Worm (Caenorhabditis elegans) whole organism, L4 larva: ENCODE results near the gene swt-1.

Experiments
- F26F4.8 ChIP-seq: fragments of 200-800 bp; sonication (Bioruptor generic); conservative IDR thresholded peaks from 2 replicates; pipeline ENCODE4 v1.3.6; 2022; ENCODE audit warnings: missing genetic modification characterization, missing compliant biosample characterization
- T20F7.1 ChIP-seq: fragments of 200-800 bp; sonication (Bioruptor generic); optimal IDR thresholded peaks from 2 replicates; lab custom pipeline; 2018; ENCODE audit warnings: mild to moderate bottlenecking, missing genetic modification characterization, missing compliant biosample characterization
- Y5F2A.4 ChIP-seq: fragments of 200-800 bp; sonication (Bioruptor generic); optimal IDR thresholded peaks from 2 replicates; lab custom pipeline; 2018; ENCODE audit warnings: mild to moderate bottlenecking, missing genetic modification characterization, missing compliant biosample characterization
- aly-2 ChIP-seq: sonication (generic microtip); optimal IDR thresholded peaks from 2 replicates; lab custom pipeline; 2018; ENCODE audit warnings: missing biosample characterization, missing genetic modification characterization
- arid-1 ChIP-seq: fragments of 200-800 bp; sonication (Bioruptor generic); conservative IDR thresholded peaks from 2 replicates; pipeline ENCODE4 v1.3.6; 2022; ENCODE audit warnings: missing genetic modification reagents, missing genetic modification characterization, missing compliant biosample characterization
- attf-4 ChIP-seq: sonication (generic microtip); optimal IDR thresholded peaks from 3 replicates; lab custom pipeline; 2017; ENCODE audit warnings: missing biosample characterization, missing genetic modification characterization
- ceh-28 ChIP-seq: fragments of 150-350 bp; optimal IDR thresholded peaks from 2 replicates; lab custom pipeline; 2014; ENCODE audit warnings: missing biosample characterization, missing genetic modification reagents, missing genetic modification characterization
- ceh-82 ChIP-seq: sonication (generic microtip); optimal IDR thresholded peaks from 2 replicates; lab custom pipeline; 2017; ENCODE audit warnings: missing biosample characterization, missing genetic modification characterization
- ces-1 ChIP-seq: fragments of 150-350 bp; sonication (generic microtip); optimal IDR thresholded peaks from 4 replicates; lab custom pipeline; 2014; ENCODE audit warnings: missing biosample characterization, missing genetic modification reagents, missing genetic modification characterization
- cey-2 ChIP-seq: sonication (generic microtip); optimal IDR thresholded peaks from 3 replicates; lab custom pipeline; 2017; ENCODE audit warnings: missing genetic modification characterization, mild to moderate bottlenecking, missing compliant biosample characterization, antibody characterized with exemption, borderline replicate concordance; ENCODE audit not compliant: insufficient read depth
- ctbp-1 ChIP-seq: fragments of 200-800 bp; sonication (Bioruptor generic); IDR thresholded peaks from 2 replicates; pipeline ENCODE4 v1.3.6; 2022; ENCODE audit warnings: missing genetic modification reagents, missing genetic modification characterization, missing compliant biosample characterization
- daf-16 ChIP-seq, 3 experiments: sonication (generic microtip); optimal IDR thresholded peaks; 2 replicates each; lab custom pipeline; 2016 to 2017; ENCODE audit warnings: missing genetic modification characterization in 3 of 3, missing genetic modification reagents in 3 of 3, mild to moderate bottlenecking in 2 of 3, missing compliant biosample characterization in 2 of 3, missing biosample characterization in 1 of 3, moderate library complexity in 1 of 3
- daf-19 ChIP-seq: fragments of 200-800 bp; sonication (Bioruptor generic); conservative IDR thresholded peaks from 2 replicates; pipeline ENCODE4 v1.3.6; 2022; ENCODE audit warnings: missing genetic modification characterization, missing compliant biosample characterization
- dmd-6 ChIP-seq: fragments of 200-800 bp; sonication (Bioruptor generic); IDR thresholded peaks from 2 replicates; pipeline ENCODE4 v1.3.6; 2022; ENCODE audit warnings: missing genetic modification reagents, missing genetic modification characterization, missing compliant biosample characterization
- dpl-1 ChIP-seq: fragments of 150-350 bp; optimal IDR thresholded peaks from 2 replicates; lab custom pipeline; 2014; ENCODE audit warnings: missing biosample characterization, missing genetic modification reagents, missing genetic modification characterization
- dve-1 ChIP-seq: sonication (generic microtip); optimal IDR thresholded peaks from 2 replicates; lab custom pipeline; 2017; ENCODE audit warnings: antibody characterized with exemption, mild to moderate bottlenecking, missing genetic modification characterization, missing compliant biosample characterization; ENCODE audit not compliant: insufficient read depth
- egl-27 ChIP-seq: sonication (generic microtip); optimal IDR thresholded peaks from 3 replicates; lab custom pipeline; 2017; ENCODE audit warnings: missing biosample characterization, missing genetic modification reagents, missing genetic modification characterization
- fkh-10 ChIP-seq: fragments of 150-350 bp; optimal IDR thresholded peaks from 2 replicates; lab custom pipeline; 2014; ENCODE audit warnings: missing biosample characterization, missing genetic modification reagents, missing genetic modification characterization
- fos-1 ChIP-seq: fragments of 150-350 bp; optimal IDR thresholded peaks from 2 replicates; lab custom pipeline; 2014; ENCODE audit warnings: missing biosample characterization, missing genetic modification characterization
- hif-1 ChIP-seq, 2 experiments: sonication (generic microtip); optimal IDR thresholded peaks; 2 replicates each; lab custom pipeline; 2016 to 2017; ENCODE audit warnings: missing compliant biosample characterization in 2 of 2, missing genetic modification characterization in 2 of 2, missing genetic modification reagents in 2 of 2, missing genotype in 2 of 2, mild to moderate bottlenecking in 1 of 2
- hlh-11 ChIP-seq: fragments of 200-800 bp; sonication (Bioruptor generic); optimal IDR thresholded peaks from 2 replicates; lab custom pipeline; 2018; ENCODE audit warnings: mild to moderate bottlenecking, missing genetic modification characterization, missing compliant biosample characterization
- hlh-30 ChIP-seq: sonication (generic microtip); optimal IDR thresholded peaks from 2 replicates; lab custom pipeline; 2017; ENCODE audit warnings: antibody characterized with exemption, mild to moderate bottlenecking, missing genetic modification characterization, missing compliant biosample characterization; ENCODE audit not compliant: insufficient read depth
- hmg-1.1 ChIP-seq: fragments of 200-800 bp; sonication (Bioruptor generic); IDR thresholded peaks from 2 replicates; pipeline ENCODE4 v1.3.6; 2022; ENCODE audit warnings: missing genetic modification reagents, missing genetic modification characterization, missing compliant biosample characterization
- lim-7 ChIP-seq: fragments of 200-800 bp; sonication (Bioruptor generic); IDR thresholded peaks from 2 replicates; pipeline ENCODE4 v1.3.6; 2022; ENCODE audit warnings: missing genetic modification characterization, missing compliant biosample characterization
- lin-1 ChIP-seq: fragments of 200-800 bp; sonication (Bioruptor generic); IDR thresholded peaks from 2 replicates; pipeline ENCODE4 v1.3.6; 2022; ENCODE audit warnings: missing genetic modification reagents, missing genetic modification characterization, missing compliant biosample characterization
- lin-15B ChIP-seq: fragments of 150-350 bp; sonication (generic microtip); optimal IDR thresholded peaks from 3 replicates; lab custom pipeline; 2014; ENCODE audit warnings: missing biosample characterization, missing genetic modification characterization
- lir-3 ChIP-seq: sonication (generic microtip); optimal IDR thresholded peaks from 2 replicates; lab custom pipeline; 2016; ENCODE audit warnings: mild to moderate bottlenecking, missing genetic modification characterization, missing compliant biosample characterization
- madf-9 ChIP-seq: fragments of 200-800 bp; sonication (Bioruptor generic); conservative IDR thresholded peaks from 2 replicates; pipeline ENCODE4 v1.3.6; 2022; ENCODE audit warnings: missing genetic modification reagents, missing genetic modification characterization, missing compliant biosample characterization
- mdl-1 ChIP-seq, 2 experiments: fragments of 150-350 bp in 1 of 2; sonication (generic microtip) in 1 of 2; optimal IDR thresholded peaks; 2 replicates each; lab custom pipeline; 2014 to 2017; ENCODE audit warnings: missing biosample characterization in 2 of 2, missing genetic modification characterization in 2 of 2
- mep-1 ChIP-seq: fragments of 150-350 bp; sonication (generic microtip); optimal IDR thresholded peaks from 3 replicates; lab custom pipeline; 2014; ENCODE audit warnings: missing biosample characterization, missing genetic modification characterization
- mxl-2 ChIP-seq: fragments of 200-800 bp; sonication (Bioruptor generic); conservative IDR thresholded peaks from 2 replicates; pipeline ENCODE4 v1.3.6; 2022; ENCODE audit warnings: missing genetic modification reagents, missing genetic modification characterization, missing compliant biosample characterization
- mxl-3 ChIP-seq: fragments of 200-800 bp; sonication (Bioruptor generic); optimal IDR thresholded peaks from 2 replicates; lab custom pipeline; 2018; ENCODE audit warnings: mild to moderate bottlenecking, missing genetic modification characterization, missing compliant biosample characterization
- nhr-11 ChIP-seq: fragments of 150-350 bp; optimal IDR thresholded peaks from 2 replicates; lab custom pipeline; 2014; ENCODE audit warnings: missing biosample characterization, missing genetic modification characterization
- nhr-111 ChIP-seq: fragments of 200-800 bp; sonication (Bioruptor generic); optimal IDR thresholded peaks from 2 replicates; lab custom pipeline; 2018; ENCODE audit warnings: mild to moderate bottlenecking, missing genetic modification characterization, missing compliant biosample characterization
- nhr-28 ChIP-seq: fragments of 150-350 bp; optimal IDR thresholded peaks from 2 replicates; lab custom pipeline; 2014; ENCODE audit warnings: missing biosample characterization, missing genetic modification characterization
- nhr-42 ChIP-seq: fragments of 200-800 bp; sonication (Bioruptor generic); IDR thresholded peaks from 2 replicates; pipeline ENCODE4 v1.3.6; 2022; ENCODE audit warnings: missing genetic modification characterization, missing compliant biosample characterization
- php-3 ChIP-seq: fragments of 200-800 bp; sonication (Bioruptor generic); IDR thresholded peaks from 2 replicates; pipeline ENCODE4 v1.3.6; 2022; ENCODE audit warnings: missing genetic modification reagents, missing genetic modification characterization, missing compliant biosample characterization
- set-16 ChIP-seq: fragments of 200-800 bp; sonication (Bioruptor generic); IDR thresholded peaks from 2 replicates; pipeline ENCODE4 v1.3.6; 2022; ENCODE audit warnings: missing genetic modification reagents, missing genetic modification characterization, missing compliant biosample characterization
- spr-3 ChIP-seq: fragments of 200-800 bp; sonication (Bioruptor generic); optimal IDR thresholded peaks from 2 replicates; lab custom pipeline; 2018; ENCODE audit warnings: mild to moderate bottlenecking, missing genetic modification characterization, missing compliant biosample characterization
- tag-97 ChIP-seq: fragments of 200-800 bp; sonication (Bioruptor generic); IDR thresholded peaks from 2 replicates; pipeline ENCODE4 v1.3.6; 2022; ENCODE audit warnings: missing genetic modification characterization, missing compliant biosample characterization
- tra-1 ChIP-seq: fragments of 200-800 bp; sonication (Bioruptor generic); IDR thresholded peaks from 2 replicates; pipeline ENCODE4 v1.3.6; 2022; ENCODE audit warnings: missing genetic modification reagents, missing genetic modification characterization, missing compliant biosample characterization
- unc-130 ChIP-seq: sonication (generic microtip); optimal IDR thresholded peaks from 2 replicates; lab custom pipeline; 2016; ENCODE audit warnings: missing genetic modification reagents, missing genetic modification characterization, missing compliant biosample characterization
- unc-62 ChIP-seq, 3 experiments: fragments of 150-350 bp in 1 of 3; sonication (generic microtip); optimal IDR thresholded peaks in 2 of 3; peaks in 1 of 3; 1 replicate in 1 of 3; 2 replicates in 2 of 3; lab custom pipeline; 2014 to 2017; ENCODE audit warnings: missing biosample characterization in 3 of 3, missing genetic modification characterization in 3 of 3, missing genetic modification reagents in 3 of 3, missing genotype in 1 of 3
- zfp-3 ChIP-seq: fragments of 200-800 bp; sonication (Bioruptor generic); conservative IDR thresholded peaks from 2 replicates; pipeline ENCODE4 v1.3.6; 2022; ENCODE audit warnings: missing genetic modification reagents, missing genetic modification characterization, missing compliant biosample characterization
- zip-2 ChIP-seq: fragments of 150-350 bp; optimal IDR thresholded peaks from 2 replicates; lab custom pipeline; 2014; ENCODE audit warnings: missing biosample characterization, missing genetic modification characterization

Gene swt-1

ce11 chrIV:299190-299589 is 8.1 kb upstream of the swt-1 start:
- TF ChIP-seq php-3 (GFP tag; lab: Robert Waterston, UW), result no peak
- no peak for TF ChIP-seq egl-27 (tag; lab: Kevin White, UChicago)
- no peak for TF ChIP-seq set-16

- TF ChIP-seq ceh-28 (tag; lab: Kevin White, UChicago) (no peak), dmd-6 (GFP tag; lab: Robert Waterston, UW) (no peak), mep-1 (tag; lab: Kevin White, UChicago) (no peak), nhr-111 (GFP tag; lab: Kevin White, UChicago) (no peak), daf-19 (GFP tag; lab: Robert Waterston, UW) (no peak), zfp-3 (GFP tag; lab: Robert Waterston, UW) (no peak), daf-16 (GFP tag; optimal IDR thresholded peaks at IDR 0.05; lab: Kevin White, UChicago) (no peak), daf-16 (tag; optimal IDR thresholded peaks at IDR 0.05; lab: Kevin White, UChicago) (no peak), Y5F2A.4 (GFP tag; lab: Kevin White, UChicago) (no peak), arid-1 (GFP tag; lab: Robert Waterston, UW) (no peak), T20F7.1 (GFP tag; lab: Kevin White, UChicago) (no peak), zip-2 (no peak), cey-2 (tag; lab: Kevin White, UChicago) (no peak), dve-1 (tag; lab: Kevin White, UChicago) (no peak), ces-1 (GFP tag; lab: Kevin White, UChicago) (no peak), php-3 (GFP tag; lab: Robert Waterston, UW) (no peak), ctbp-1 (no peak), aly-2 (tag; lab: Kevin White, UChicago) (no peak), hlh-11 (peak; percentile 45), nhr-42 (GFP tag; lab: Robert Waterston, UW) (no peak), lim-7 (GFP tag; lab: Robert Waterston, UW) (no peak), unc-130 (GFP tag; lab: Kevin White, UChicago) (no peak), lir-3 (no peak), F26F4.8 (no peak), dpl-1 (GFP tag; lab: Kevin White, UChicago) (no peak), attf-4 (tag; lab: Kevin White, UChicago) (no peak), hlh-30 (tag; lab: Kevin White, UChicago) (peak; percentile 36), mxl-3 (GFP tag; lab: Kevin White, UChicago) (peak; percentile 55), hif-1 (tag; optimal IDR thresholded peaks at IDR 0.05; lab: Kevin White, UChicago) (no peak), lin-15B (tag; lab: Kevin White, UChicago) (no peak), mxl-2 (GFP tag; lab: Robert Waterston, UW) (no peak), tag-97 (GFP tag; lab: Robert Waterston, UW) (no peak), spr-3 (GFP tag; lab: Kevin White, UChicago) (no peak), mdl-1 (tag; optimal IDR thresholded peaks at IDR 0.05; lab: Kevin White, UChicago) (no peak), lin-1 (GFP tag; lab: Robert Waterston, UW) (no peak), tra-1 (no peak), madf-9 (GFP tag; lab: Robert Waterston, UW) (no peak), ceh-82 (tag; lab: Kevin White, UChicago) (no peak), fos-1 (tag; lab: Kevin White, UChicago) (no peak), unc-62 (GFP tag; optimal IDR thresholded peaks at IDR 0.05 in 1 of 2; lab: Kevin White, UChicago) (peak in 1 of 2 experiments; percentile 72), unc-62 (tag; optimal IDR thresholded peaks at IDR 0.05; lab: Kevin White, UChicago) (no peak), nhr-11 (tag; lab: Kevin White, UChicago) (no peak), nhr-28 (tag; lab: Kevin White, UChicago) (peak; percentile 67), fkh-10 (GFP tag; lab: Kevin White, UChicago) (no peak), hmg-1.1 (GFP tag; lab: Robert Waterston, UW) (no peak)
- TF ChIP-seq, all 104 proteins: peak for 5
These were observed 7.0 kb upstream of the swt-1 start for ce11 chrIV:300307-300706.
